Worm (Caenorhabditis elegans): ENCODE results near the gene F46B6.12.
A peak's percentile ranks its signal among the peaks of the same experiment; 100 is the strongest.

F46B6.12 gene

ce11 chrV:9791332-9791731, 15.7 kb upstream of the F46B6.12 start, which contains the start of gene lipl-2:
Gene lipl-2 (plus strand): TSS chrV:9791567.
- TF ChIP-seq fkh-2 (tag; optimal IDR thresholded peaks at IDR 0.05) = no peak
- TF ChIP-seq pha-4 (tag; optimal IDR thresholded peaks at IDR 0.05) = peak; percentile 61
- no peak for TF ChIP-seq lin-15B (tag; optimal IDR thresholded peaks at IDR 0.05)
- no peak for TF ChIP-seq nhr-237 (tag; optimal IDR thresholded peaks at IDR 0.05)
- no peak for TF ChIP-seq daf-12 (tag; optimal IDR thresholded peaks at IDR 0.05)
- no peak for TF ChIP-seq mml-1 (tag; optimal IDR thresholded peaks at IDR 0.05)
- peak; percentile 87 for TF ChIP-seq elt-2 (tag; optimal IDR thresholded peaks at IDR 0.05)
- peak; percentile 81 for TF ChIP-seq pqm-1 (tag; optimal IDR thresholded peaks at IDR 0.05)
- TF ChIP-seq snpc-4 (tag; optimal IDR thresholded peaks at IDR 0.05) = no peak

ce11 chrV:9789657-9790261, 14.1 kb upstream of the F46B6.12 start, which contains the start of gene ztf-7:
Gene ztf-7 (minus strand): TSS chrV:9789707.
- TF ChIP-seq pqm-1 (tag; optimal IDR thresholded peaks at IDR 0.05) = peak; percentile 73
- peak; percentile 94 for TF ChIP-seq nfya-1 (tag; optimal IDR thresholded peaks at IDR 0.05; ENCODE audit: insufficient read depth)
- TF ChIP-seq unc-39 (tag; optimal IDR thresholded peaks at IDR 0.05) = no peak
- TF ChIP-seq skn-1 (tag; optimal IDR thresholded peaks at IDR 0.05) = peak; percentile 68
- peak; percentile 87 for TF ChIP-seq fkh-10 (GFP tag; optimal IDR thresholded peaks at IDR 0.05)
- no peak for TF ChIP-seq nhr-76 (tag; optimal IDR thresholded peaks at IDR 0.05)
- TF ChIP-seq lin-15B (tag; optimal IDR thresholded peaks at IDR 0.05) = peak; percentile 89
- no peak for TF ChIP-seq ztf-11 (tag; optimal IDR thresholded peaks at IDR 0.05)
- TF ChIP-seq ceh-82 (tag; optimal IDR thresholded peaks at IDR 0.05) = peak; percentile 35
- TF ChIP-seq sea-2 (GFP tag; optimal IDR thresholded peaks at IDR 0.05) = no peak
- no peak for TF ChIP-seq mml-1 (tag; optimal IDR thresholded peaks at IDR 0.05)
- TF ChIP-seq nhr-43 (tag; optimal IDR thresholded peaks at IDR 0.05; ENCODE audit: poor library complexity, severe bottlenecking) = peak; percentile 97
- TF ChIP-seq ceh-28 (tag; optimal IDR thresholded peaks at IDR 0.05) = peak; percentile 80
- no peak for TF ChIP-seq elt-3 (tag; optimal IDR thresholded peaks at IDR 0.05)
- peak; percentile 76 for TF ChIP-seq elt-1 (tag; optimal IDR thresholded peaks at IDR 0.05)
- TF ChIP-seq nhr-67 (tag; optimal IDR thresholded peaks at IDR 0.05) = no peak
- peak; percentile 80 for TF ChIP-seq hmg-11 (tag; optimal IDR thresholded peaks at IDR 0.05)
- no peak for TF ChIP-seq fkh-2 (tag; optimal IDR thresholded peaks at IDR 0.05)
- TF ChIP-seq nhr-23 (tag; optimal IDR thresholded peaks at IDR 0.05) = peak; percentile 97
- TF ChIP-seq elt-2 (tag; optimal IDR thresholded peaks at IDR 0.05) = peak; percentile 89
- TF ChIP-seq lsy-12 (tag; optimal IDR thresholded peaks at IDR 0.05) = peak; percentile 96
- no peak for TF ChIP-seq eor-1 (tag; optimal IDR thresholded peaks at IDR 0.05)
- peak; percentile 99 for TF ChIP-seq nhr-25 (tag; optimal IDR thresholded peaks at IDR 0.05)
- peak; percentile 50 for TF ChIP-seq ceh-16 (tag; optimal IDR thresholded peaks at IDR 0.05)
- no peak for TF ChIP-seq fos-1 (tag; optimal IDR thresholded peaks at IDR 0.05)
- TF ChIP-seq ama-1 (optimal IDR thresholded peaks at IDR 0.05) = peak; percentile 82
- TF ChIP-seq lin-39 (tag; optimal IDR thresholded peaks at IDR 0.05) = peak; percentile 95
- TF ChIP-seq pha-4 (tag; optimal IDR thresholded peaks at IDR 0.05) = peak; percentile 96
- TF ChIP-seq daf-12 (tag; optimal IDR thresholded peaks at IDR 0.05) = no peak
- TF ChIP-seq egl-5 (tag; optimal IDR thresholded peaks at IDR 0.05) = peak; percentile 91
- no peak for TF ChIP-seq aly-2 (tag; optimal IDR thresholded peaks at IDR 0.05)
- TF ChIP-seq nhr-28 (tag; optimal IDR thresholded peaks at IDR 0.05) = no peak
- TF ChIP-seq zag-1 (tag; optimal IDR thresholded peaks at IDR 0.05) = no peak
- no peak for TF ChIP-seq nhr-237 (tag; optimal IDR thresholded peaks at IDR 0.05)
- TF ChIP-seq tbx-2 (tag; optimal IDR thresholded peaks at IDR 0.05) = peak; percentile 88
- peak; percentile 62 for TF ChIP-seq R02D3.7 (tag; optimal IDR thresholded peaks at IDR 0.05)
- peak; percentile 95 for TF ChIP-seq jun-1 (tag; optimal IDR thresholded peaks at IDR 0.05)
- peak; percentile 80 for TF ChIP-seq nhr-11 (tag; optimal IDR thresholded peaks at IDR 0.05)
- no peak for TF ChIP-seq ZK546.5 (tag; optimal IDR thresholded peaks at IDR 0.05)
- peak; percentile 74 for TF ChIP-seq ztf-4 (tag; optimal IDR thresholded peaks at IDR 0.05)
- peak; percentile 93 for TF ChIP-seq snpc-4 (tag; optimal IDR thresholded peaks at IDR 0.05)
- TF ChIP-seq egl-27 (tag; optimal IDR thresholded peaks at IDR 0.05) = peak; percentile 38
- TF ChIP-seq ceh-9 (tag; optimal IDR thresholded peaks at IDR 0.05) = no peak
- no peak for TF ChIP-seq nhr-12 (tag; optimal IDR thresholded peaks at IDR 0.05)
- peak; percentile 18 for TF ChIP-seq unc-62 (GFP tag; optimal IDR thresholded peaks at IDR 0.05)
- TF ChIP-seq mdl-1 (tag; optimal IDR thresholded peaks at IDR 0.05) = peak; percentile 94
- peak; percentile 26 for TF ChIP-seq nhr-77 (tag; optimal IDR thresholded peaks at IDR 0.05)

All from whole organism, L3 larva.